Fruit fly (Drosophila melanogaster) Kc167 (cell line): Measurements from ENCODE around the gene CG8031.

Source experiments
- Myc ChIP-seq: fragments of >200 bp; optimal IDR thresholded peaks from 2 replicates; lab custom pipeline; 2017; ENCODE audit warnings: missing external identifiers
- psq ChIP-seq: fragments of >200 bp; optimal IDR thresholded peaks from 2 replicates; lab custom pipeline; 2017; ENCODE audit warnings: missing external identifiers

dm6 chr3R:13033670-13034069 lies 22.6 kb upstream of the CG8031 start:
- TF ChIP-seq psq (no peak), Myc (no peak)
